Fruit fly (Drosophila melanogaster) whole organism, embryonic: ENCODE data around the gene Gga.

ENCODE experiments used
- ATbp ChIP-seq: fragments of 200-800 bp; sonication (Bioruptor generic); optimal IDR thresholded peaks from 2 replicates; lab custom pipeline; 2017; ENCODE audit warnings: missing biosample characterization, mild to moderate bottlenecking, missing genetic modification characterization, missing genetic modification reagents
- Atf-2 ChIP-seq: fragments of 200-800 bp; sonication (Bioruptor generic); optimal IDR thresholded peaks from 2 replicates; lab custom pipeline; 2016; ENCODE audit warnings: missing biosample characterization, missing genetic modification characterization
- CG10321 ChIP-seq: fragments of 200-800 bp; sonication (Bioruptor generic); IDR thresholded peaks from 2 replicates; pipeline ENCODE4 v1.3.6; 2022; ENCODE audit warnings: missing biosample characterization, missing genetic modification characterization
- CG12071 ChIP-seq: fragments of 200-800 bp; sonication (Bioruptor generic); optimal IDR thresholded peaks from 3 replicates; lab custom pipeline; 2018; ENCODE audit warnings: missing biosample characterization, mild to moderate bottlenecking, missing genetic modification characterization
- CG12236 ChIP-seq: fragments of 200-800 bp; sonication (Bioruptor generic); optimal IDR thresholded peaks from 2 replicates; lab custom pipeline; 2016; ENCODE audit warnings: missing biosample characterization, missing genetic modification characterization
- CG12299 ChIP-seq: fragments of 200-800 bp; sonication (Bioruptor generic); optimal IDR thresholded peaks from 2 replicates; lab custom pipeline; 2018; ENCODE audit warnings: missing biosample characterization, mild to moderate bottlenecking, missing genetic modification characterization
- CG17186 ChIP-seq: fragments of 200-800 bp; sonication (Bioruptor generic); optimal IDR thresholded peaks from 3 replicates; lab custom pipeline; 2017; ENCODE audit warnings: missing biosample characterization, missing genetic modification reagents, missing genetic modification characterization
- CG1792 ChIP-seq: fragments of 200-800 bp; sonication (Bioruptor generic); optimal IDR thresholded peaks from 2 replicates; lab custom pipeline; 2016; ENCODE audit warnings: missing biosample characterization, missing genetic modification characterization
- CG18262 ChIP-seq: fragments of 200-800 bp; optimal IDR thresholded peaks from 3 replicates; lab custom pipeline; 2019; ENCODE audit warnings: missing biosample characterization, mild to moderate bottlenecking, missing genetic modification characterization, moderate library complexity
- CG1832 ChIP-seq: fragments of 200-800 bp; sonication (Bioruptor generic); optimal IDR thresholded peaks from 2 replicates; lab custom pipeline; 2017; ENCODE audit warnings: missing biosample characterization, mild to moderate bottlenecking, missing genetic modification characterization, inconsistent platforms
- CG2202 ChIP-seq: fragments of 200-800 bp; sonication (Bioruptor generic); optimal IDR thresholded peaks from 2 replicates; lab custom pipeline; 2018; ENCODE audit warnings: missing biosample characterization, mild to moderate bottlenecking, missing genetic modification characterization
- CG34422 ChIP-seq: fragments of 200-800 bp; sonication (Bioruptor generic); IDR thresholded peaks from 3 replicates; pipeline ENCODE4 v1.3.6; 2022; ENCODE audit warnings: missing biosample characterization, missing genetic modification characterization
- CG4328 ChIP-seq: fragments of 200-800 bp; sonication (Bioruptor generic); optimal IDR thresholded peaks from 3 replicates; lab custom pipeline; 2017; ENCODE audit warnings: missing biosample characterization, missing genetic modification reagents, missing genetic modification characterization
- CG5180 ChIP-seq: fragments of 200-800 bp; sonication (Bioruptor generic); optimal IDR thresholded peaks from 3 replicates; lab custom pipeline; 2017; ENCODE audit warnings: missing biosample characterization, missing genetic modification characterization, mild to moderate bottlenecking, moderate library complexity, missing genetic modification reagents
- CG6175 ChIP-seq: fragments of 200-800 bp; sonication (Bioruptor generic); IDR thresholded peaks from 3 replicates; pipeline ENCODE4 v1.3.6; 2022; ENCODE audit warnings: missing biosample characterization, missing genetic modification characterization
- CG6854 ChIP-seq: fragments of 200-800 bp; sonication (Bioruptor generic); optimal IDR thresholded peaks from 3 replicates; lab custom pipeline; 2017; ENCODE audit warnings: missing biosample characterization, mild to moderate bottlenecking, missing genetic modification characterization
- CG9215 ChIP-seq: fragments of 200-800 bp; sonication (Bioruptor generic); IDR thresholded peaks from 2 replicates; pipeline ENCODE4 v1.3.6; 2022; ENCODE audit warnings: missing biosample characterization, missing genetic modification characterization
- Chrac-16 ChIP-seq: fragments of 200-800 bp; sonication (Bioruptor generic); optimal IDR thresholded peaks from 3 replicates; lab custom pipeline; 2016; ENCODE audit warnings: missing biosample characterization, missing genetic modification characterization
- CkIIα-i1 ChIP-seq: fragments of 200-800 bp; sonication (Bioruptor generic); IDR thresholded peaks from 2 replicates; pipeline ENCODE4 v1.3.6; 2022; ENCODE audit warnings: missing biosample characterization, missing genetic modification characterization
- CoRest ChIP-seq: fragments of 200-800 bp; sonication (Bioruptor generic); optimal IDR thresholded peaks from 3 replicates; lab custom pipeline; 2018; ENCODE audit warnings: missing biosample characterization, mild to moderate bottlenecking, missing genetic modification characterization, moderate library complexity
- D ChIP-seq, 2 experiments: fragments of 200-800 bp in 1 of 2; fragments of >200 bp in 1 of 2; sonication (Bioruptor generic) in 1 of 2; optimal IDR thresholded peaks; 2 replicates in 1 of 2; 3 replicates in 1 of 2; lab custom pipeline; 2017; ENCODE audit warnings: mild to moderate bottlenecking in 1 of 2, missing biosample characterization in 1 of 2, missing genetic modification characterization in 1 of 2, missing genetic modification reagents in 1 of 2
- Dip2 ChIP-seq: fragments of 200-800 bp; sonication (Bioruptor generic); IDR thresholded peaks from 2 replicates; pipeline ENCODE4 v1.3.6; 2022; ENCODE audit warnings: missing biosample characterization, missing genetic modification characterization
- Doc3 ChIP-seq: fragments of 200-800 bp; sonication (Bioruptor generic); IDR thresholded peaks from 3 replicates; pipeline ENCODE4 v1.3.6; 2022; ENCODE audit warnings: missing biosample characterization, missing genetic modification characterization; ENCODE audit not compliant: partially characterized antibody
- H2.0 ChIP-seq: fragments of 200-800 bp; sonication (Bioruptor generic); IDR thresholded peaks from 2 replicates; pipeline ENCODE4 v1.3.6; 2022; ENCODE audit warnings: missing biosample characterization, missing genetic modification characterization
- Hmr ChIP-seq: fragments of 200-800 bp; sonication (Bioruptor generic); optimal IDR thresholded peaks from 3 replicates; lab custom pipeline; 2017; ENCODE audit warnings: mild to moderate bottlenecking, missing biosample characterization, missing genetic modification reagents, missing genetic modification characterization
- Meics ChIP-seq: fragments of 200-800 bp; sonication (Bioruptor generic); optimal IDR thresholded peaks from 2 replicates; lab custom pipeline; 2017; ENCODE audit warnings: missing biosample characterization, mild to moderate bottlenecking, missing genetic modification characterization
- Mrtf ChIP-seq: fragments of 200-800 bp; sonication (Bioruptor generic); IDR thresholded peaks from 3 replicates; pipeline ENCODE4 v1.3.6; 2022; ENCODE audit warnings: missing biosample characterization, missing genetic modification characterization
- Nf-YA ChIP-seq: fragments of 200-800 bp; sonication (Bioruptor generic); IDR thresholded peaks from 2 replicates; pipeline ENCODE4 v1.3.6; 2022; ENCODE audit warnings: missing biosample characterization, missing genetic modification characterization
- Oli ChIP-seq: fragments of 200-800 bp; sonication (Bioruptor generic); optimal IDR thresholded peaks from 2 replicates; lab custom pipeline; 2018; ENCODE audit warnings: missing biosample characterization, mild to moderate bottlenecking, missing genetic modification characterization, moderate library complexity
- Optix ChIP-seq: fragments of 200-800 bp; sonication (Bioruptor generic); IDR thresholded peaks from 3 replicates; pipeline ENCODE4 v1.3.6; 2022; ENCODE audit warnings: missing biosample characterization, missing genetic modification characterization
- amos ChIP-seq: fragments of 200-800 bp; sonication (Bioruptor generic); IDR thresholded peaks from 2 replicates; pipeline ENCODE4 v1.3.6; 2022; ENCODE audit warnings: missing biosample characterization, missing genetic modification characterization; ENCODE audit not compliant: partially characterized antibody
- aop ChIP-seq: fragments of 200-800 bp; sonication (Bioruptor generic); IDR thresholded peaks from 2 replicates; pipeline ENCODE4 v1.3.6; 2022; ENCODE audit warnings: missing biosample characterization, missing genetic modification characterization
- ara ChIP-seq: fragments of 200-800 bp; sonication (Bioruptor generic); IDR thresholded peaks from 2 replicates; pipeline ENCODE4 v1.3.6; 2022; ENCODE audit warnings: missing biosample characterization, missing genetic modification characterization
- croc ChIP-seq: fragments of 200-800 bp; sonication (Bioruptor generic); conservative IDR thresholded peaks from 3 replicates; pipeline ENCODE4 v1.3.6; 2022; ENCODE audit warnings: missing biosample characterization, missing genetic modification characterization
- emc ChIP-seq: fragments of 200-800 bp; sonication (Bioruptor generic); optimal IDR thresholded peaks from 2 replicates; lab custom pipeline; 2016; ENCODE audit warnings: missing biosample characterization, missing genetic modification characterization
- ftz-f1 ChIP-seq: fragments of 200-800 bp; sonication (Bioruptor generic); optimal IDR thresholded peaks from 2 replicates; lab custom pipeline; 2016; ENCODE audit warnings: missing biosample characterization, missing genetic modification characterization
- hb ChIP-seq: fragments of 200-800 bp; sonication (Bioruptor generic); IDR thresholded peaks from 3 replicates; pipeline ENCODE4 v1.3.6; 2022; ENCODE audit warnings: missing biosample characterization, missing genetic modification characterization; ENCODE audit not compliant: partially characterized antibody
- knrl ChIP-seq: fragments of 200-800 bp; sonication (Bioruptor generic); IDR thresholded peaks from 3 replicates; pipeline ENCODE4 v1.3.6; 2022; ENCODE audit warnings: missing biosample characterization, missing genetic modification characterization; ENCODE audit not compliant: partially characterized antibody
- mirr ChIP-seq: fragments of 200-800 bp; sonication (Bioruptor generic); optimal IDR thresholded peaks from 3 replicates; lab custom pipeline; 2018; ENCODE audit warnings: missing biosample characterization, mild to moderate bottlenecking, missing genetic modification characterization
- oc ChIP-seq: fragments of 200-800 bp; sonication (Bioruptor generic); optimal IDR thresholded peaks from 2 replicates; lab custom pipeline; 2018; ENCODE audit warnings: missing biosample characterization, mild to moderate bottlenecking, missing genetic modification characterization, moderate library complexity
- odd ChIP-seq: fragments of 200-800 bp; sonication (Bioruptor generic); optimal IDR thresholded peaks from 2 replicates; lab custom pipeline; 2017; ENCODE audit warnings: missing biosample characterization, mild to moderate bottlenecking, missing genetic modification characterization
- ro ChIP-seq: fragments of 200-800 bp; sonication (Bioruptor generic); IDR thresholded peaks from 2 replicates; pipeline ENCODE4 v1.3.6; 2022; ENCODE audit warnings: missing biosample characterization, missing genetic modification characterization
- sim ChIP-seq: fragments of 200-800 bp; sonication (Bioruptor generic); IDR thresholded peaks from 2 replicates; pipeline ENCODE4 v1.3.6; 2022; ENCODE audit warnings: missing biosample characterization, missing genetic modification characterization
- stc ChIP-seq: fragments of 200-800 bp; sonication (Bioruptor generic); IDR thresholded peaks from 2 replicates; pipeline ENCODE4 v1.3.6; 2022; ENCODE audit warnings: missing biosample characterization, missing genetic modification characterization
- tgo ChIP-seq: fragments of 200-800 bp; sonication (Bioruptor generic); IDR thresholded peaks from 3 replicates; pipeline ENCODE4 v1.3.6; 2022; ENCODE audit warnings: missing biosample characterization, missing genetic modification characterization
- tna ChIP-seq: fragments of 200-800 bp; sonication (Bioruptor generic); IDR thresholded peaks from 2 replicates; pipeline ENCODE4 v1.3.6; 2022; ENCODE audit warnings: missing biosample characterization, missing genetic modification characterization; ENCODE audit not compliant: partially characterized antibody
- tx ChIP-seq: fragments of 200-800 bp; sonication (Bioruptor generic); optimal IDR thresholded peaks from 2 replicates; lab custom pipeline; 2016; ENCODE audit warnings: missing biosample characterization, missing genetic modification characterization
- unc-4 ChIP-seq: fragments of 200-800 bp; sonication (Bioruptor generic); IDR thresholded peaks from 2 replicates; pipeline ENCODE4 v1.3.6; 2022; ENCODE audit warnings: missing biosample characterization, missing genetic modification characterization; ENCODE audit not compliant: partially characterized antibody
- zfh1 ChIP-seq: fragments of 200-800 bp; sonication (Bioruptor generic); IDR thresholded peaks from 3 replicates; pipeline ENCODE4 v1.3.6; 2022; ENCODE audit warnings: missing biosample characterization, missing genetic modification characterization
- zfh2 ChIP-seq: fragments of 200-800 bp; sonication (Bioruptor generic); optimal IDR thresholded peaks from 2 replicates; lab custom pipeline; 2016; ENCODE audit warnings: missing biosample characterization, missing genetic modification characterization

Gga gene

DNA sequence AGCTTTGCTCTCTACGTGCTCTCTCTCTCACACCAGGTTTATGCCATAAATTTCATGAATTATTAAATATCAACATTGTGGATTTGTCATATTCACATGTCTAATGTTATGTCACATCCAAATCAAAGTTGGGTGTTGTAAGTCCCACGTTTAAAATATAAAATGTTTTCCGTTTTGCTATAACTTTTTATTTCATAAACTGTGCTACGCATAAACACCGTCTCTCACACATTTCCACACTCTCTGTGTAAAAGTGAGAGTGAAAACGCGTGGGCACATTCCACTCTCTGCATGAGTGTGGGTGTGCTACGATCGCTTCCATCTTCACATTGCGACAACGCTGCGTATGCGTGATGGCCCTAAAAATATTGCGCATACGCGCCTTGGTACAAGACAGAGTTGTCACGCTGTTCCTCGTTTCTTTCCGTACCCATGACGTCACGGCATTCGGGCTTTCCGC is 39.9 kb downstream of the Gga start (continued):
- TF ChIP-seq Optix (GFP tag; lab: Robert Waterston, UW) = peak; percentile 89
- TF ChIP-seq Atf-2 = peak; percentile 88
- no peak for TF ChIP-seq Doc3 (GFP tag; lab: Robert Waterston, UW)
- peak; percentile 96 for TF ChIP-seq stc (GFP tag; lab: Robert Waterston, UW)
- peak; percentile 95 for TF ChIP-seq oc
- peak; percentile 99 for TF ChIP-seq Meics
- TF ChIP-seq CG12299 (tag; lab: Kevin White, UChicago) = peak; percentile 99
- TF ChIP-seq croc = peak; percentile 63; the same call in 2 of the 3 replicates
- TF ChIP-seq Chrac-16 (GFP tag; lab: Kevin White, UChicago) = peak; percentile 86
- TF ChIP-seq tx (GFP tag; lab: Kevin White, UChicago) = peak; percentile 89
- peak; percentile 27 for TF ChIP-seq ftz-f1 (GFP tag; lab: Kevin White, UChicago)
- TF ChIP-seq CG18262 (tag; lab: Kevin White, UChicago) = peak; percentile 95
- peak; percentile 85 for TF ChIP-seq sim (GFP tag; lab: Robert Waterston, UW)
- peak; percentile 93 for TF ChIP-seq CG1792 (GFP tag; lab: Kevin White, UChicago)
- peak; percentile 18; the same call in 1 of the 2 replicates for TF ChIP-seq Dip2 (GFP tag; lab: Robert Waterston, UW)
- TF ChIP-seq Oli = peak; percentile 95
- TF ChIP-seq unc-4 (GFP tag; lab: Robert Waterston, UW) = no peak
- TF ChIP-seq Nf-YA = peak; percentile 94
- TF ChIP-seq CG12071 = peak; percentile 99
- no peak for TF ChIP-seq hb (GFP tag; lab: Robert Waterston, UW)
- no peak for TF ChIP-seq amos (GFP tag; lab: Robert Waterston, UW)
- peak; percentile 76; the same call in 1 of the 2 replicates for TF ChIP-seq CG10321 (GFP tag; lab: Robert Waterston, UW)
- TF ChIP-seq knrl (GFP tag; lab: Robert Waterston, UW) = no peak
- peak; percentile 94 for TF ChIP-seq ATbp (GFP tag; lab: Kevin White, UChicago)
- peak; percentile 96 for TF ChIP-seq zfh2 (GFP tag; lab: Kevin White, UChicago)
- peak; percentile 86 for TF ChIP-seq aop (GFP tag; lab: Robert Waterston, UW)
- peak; percentile 98 for TF ChIP-seq CG4328 (GFP tag; lab: Kevin White, UChicago)
- peak; percentile 98 for TF ChIP-seq Hmr
- peak; percentile 92 for TF ChIP-seq CG5180 (GFP tag; lab: Kevin White, UChicago)
- peak; percentile 100 for TF ChIP-seq mirr (GFP tag; lab: Kevin White, UChicago)
- peak; percentile 98 for TF ChIP-seq odd (GFP tag; lab: Kevin White, UChicago)
- TF ChIP-seq CG9215 (GFP tag; lab: Robert Waterston, UW) = peak; percentile 81
- TF ChIP-seq zfh1 (GFP tag; lab: Robert Waterston, UW) = peak; percentile 90
- TF ChIP-seq tna (GFP tag; lab: Robert Waterston, UW) = no peak
- peak; percentile 75 for TF ChIP-seq CG2202
- TF ChIP-seq CG34422 = peak; percentile 95
- TF ChIP-seq CG6175 (GFP tag; lab: Robert Waterston, UW) = peak; percentile 90
- peak; percentile 99 for TF ChIP-seq CG6854 (GFP tag; lab: Kevin White, UChicago)
- TF ChIP-seq CG1832 = no peak
- TF ChIP-seq CoRest = peak; percentile 97
- TF ChIP-seq CG12236 = peak; percentile 87
- TF ChIP-seq emc (GFP tag; lab: Kevin White, UChicago) = peak; percentile 87
- TF ChIP-seq H2.0 (GFP tag; lab: Robert Waterston, UW) = peak; percentile 91
- peak; percentile 93 for TF ChIP-seq Mrtf (GFP tag; lab: Robert Waterston, UW)
- TF ChIP-seq ro (GFP tag; lab: Robert Waterston, UW) = peak; percentile 51; the same call in 1 of the 2 replicates
- TF ChIP-seq CG17186 (GFP tag; lab: Kevin White, UChicago) = peak; percentile 86
- TF ChIP-seq ara (GFP tag; lab: Robert Waterston, UW) = peak; percentile 89
- TF ChIP-seq tgo (GFP tag; lab: Robert Waterston, UW) = peak; percentile 94
- TF ChIP-seq D (optimal IDR thresholded peaks at IDR 0.05; lab: Kevin White, UChicago) = no peak
- peak; percentile 92 for TF ChIP-seq D (GFP tag; optimal IDR thresholded peaks at IDR 0.05; lab: Kevin White, UChicago)
- TF ChIP-seq CkIIα-i1 (GFP tag; lab: Robert Waterston, UW) = peak; percentile 71
